Worm (Caenorhabditis elegans): ENCODE results near the gene sgt-1.
A peak's percentile ranks its signal among the peaks of the same experiment; 100 is the strongest.
"Not testable (repeated sequence)": the region's sequence is repeated elsewhere in the genome, so short reads cannot be mapped to it uniquely, and the experiment has no call there.

- TF ChIP-seq klf-2 (GFP tag; conservative IDR thresholded peaks at IDR 0.05); cog-1 (tag; optimal IDR thresholded peaks at IDR 0.05); med-1 (GFP tag; optimal IDR thresholded peaks at IDR 0.05; ENCODE audit: insufficient read depth); ref-1 (GFP tag; conservative IDR thresholded peaks at IDR 0.05); tab-1 (GFP tag; IDR thresholded peaks at IDR 0.05); ztf-29 (GFP tag; IDR thresholded peaks at IDR 0.05); T22C8.4 (GFP tag; IDR thresholded peaks at IDR 0.05): not testable (repeated sequence)
- TF ChIP-seq flt-1 (GFP tag; IDR thresholded peaks at IDR 0.05), result 0 out of 2 replicates have a peak, but pooled peaks have one; percentile 13
These were observed 36.8 kb downstream of the sgt-1 start for ce11 chrII:4866819-4867218.

All from whole organism, midembryonic.